Worm (Caenorhabditis elegans) whole organism, late embryonic: ENCODE data around the gene mrpl-1.

ENCODE experiments used
- ceh-45 ChIP-seq: fragments of 200-800 bp; sonication (Bioruptor generic); IDR thresholded peaks from 2 replicates; pipeline ENCODE4 v1.3.6; 2022; ENCODE audit warnings: missing genetic modification reagents, missing genetic modification characterization, missing compliant biosample characterization
- ceh-6 ChIP-seq: fragments of 200-800 bp; sonication (Bioruptor generic); optimal IDR thresholded peaks from 2 replicates; lab custom pipeline; 2018; ENCODE audit warnings: mild to moderate bottlenecking, missing genetic modification characterization, missing compliant biosample characterization
- ets-4 ChIP-seq: sonication (generic microtip); optimal IDR thresholded peaks from 2 replicates; lab custom pipeline; 2016; ENCODE audit warnings: missing genetic modification characterization, missing compliant biosample characterization
- hlh-15 ChIP-seq: sonication (generic microtip); optimal IDR thresholded peaks from 2 replicates; lab custom pipeline; 2016; ENCODE audit warnings: missing genetic modification characterization, missing compliant biosample characterization
- hlh-30 ChIP-seq: sonication (generic microtip); optimal IDR thresholded peaks from 2 replicates; lab custom pipeline; 2017; ENCODE audit warnings: antibody characterized with exemption, missing genetic modification characterization, missing compliant biosample characterization; ENCODE audit not compliant: insufficient read depth
- hlh-8 ChIP-seq: sonication (generic microtip); optimal IDR thresholded peaks from 2 replicates; lab custom pipeline; 2016; ENCODE audit warnings: missing genotype, missing genetic modification characterization, missing compliant biosample characterization
- odd-2 ChIP-seq: sonication (generic microtip); optimal IDR thresholded peaks from 2 replicates; lab custom pipeline; 2017; ENCODE audit warnings: antibody characterized with exemption, mild to moderate bottlenecking, missing genetic modification characterization, missing compliant biosample characterization
- pat-9 ChIP-seq: fragments of 200-800 bp; sonication (Bioruptor generic); optimal IDR thresholded peaks from 2 replicates; lab custom pipeline; 2018; ENCODE audit warnings: mild to moderate bottlenecking, missing genetic modification characterization, moderate library complexity, missing compliant biosample characterization
- sdc-2 ChIP-seq: sonication (generic microtip); optimal IDR thresholded peaks from 2 replicates; lab custom pipeline; 2016; ENCODE audit warnings: missing genotype, missing genetic modification characterization, missing compliant biosample characterization

DNA sequence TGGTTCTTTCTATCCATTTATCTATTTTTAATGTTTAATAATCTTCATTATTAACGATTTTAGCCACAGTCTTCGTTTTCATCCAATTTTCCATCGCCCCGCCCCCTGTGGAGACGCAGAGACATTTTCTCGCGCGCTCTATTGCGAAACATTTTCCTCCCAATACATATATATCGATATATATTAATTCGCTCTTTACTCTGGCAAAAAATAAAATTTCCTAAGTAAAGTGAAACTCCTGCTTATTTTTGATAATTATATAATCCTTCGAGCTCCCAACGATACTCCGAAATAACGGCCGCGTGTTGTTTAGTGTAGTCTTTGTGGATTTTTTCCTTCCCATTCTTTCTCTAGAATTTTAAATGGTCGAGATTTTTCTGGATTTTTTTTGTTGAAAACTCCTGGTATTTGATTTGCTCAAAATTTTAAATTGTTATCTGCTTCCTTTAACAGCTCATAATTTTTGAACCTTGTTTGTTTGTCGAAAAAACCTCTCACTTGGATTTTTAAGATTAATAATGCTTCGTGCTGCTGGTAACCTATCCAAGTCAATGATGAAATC is 19.0 kb upstream of the mrpl-1 start, which contains the start of gene sucg-1:
- no peak for TF ChIP-seq ets-4 (tag; lab: Kevin White, UChicago)
- TF ChIP-seq ceh-45 (GFP tag; lab: Robert Waterston, UW) = no peak
- TF ChIP-seq odd-2 = no peak
- no peak for TF ChIP-seq hlh-15 (tag; lab: Kevin White, UChicago)
- no peak for TF ChIP-seq ceh-6 (GFP tag; lab: Kevin White, UChicago)
- no peak for TF ChIP-seq sdc-2
- no peak for TF ChIP-seq pat-9 (tag; lab: Kevin White, UChicago)
- TF ChIP-seq hlh-8 (tag; lab: Kevin White, UChicago) = no peak
- no peak for TF ChIP-seq hlh-30 (tag; lab: Kevin White, UChicago)
